Fruit fly (Drosophila melanogaster) whole organism, prepupa: ENCODE measurements around the gene CG31104.

Experiments
- Blimp-1 ChIP-seq: fragments of 200-800 bp; sonication (Bioruptor generic); optimal IDR thresholded peaks from 3 replicates; lab custom pipeline; 2017; ENCODE audit warnings: missing biosample characterization, missing genetic modification characterization, mild to moderate bottlenecking, moderate library complexity, missing genetic modification reagents
- CG10631 ChIP-seq: fragments of 200-800 bp; sonication (Bioruptor generic); optimal IDR thresholded peaks from 2 replicates; lab custom pipeline; 2016; ENCODE audit warnings: missing biosample characterization, missing genetic modification characterization
- CG10669 ChIP-seq: fragments of 200-800 bp; sonication (Bioruptor generic); optimal IDR thresholded peaks from 3 replicates; lab custom pipeline; 2018; ENCODE audit warnings: missing biosample characterization, mild to moderate bottlenecking, missing genetic modification characterization, moderate library complexity
- CG11294 ChIP-seq: fragments of 200-800 bp; sonication (Bioruptor generic); IDR thresholded peaks from 2 replicates; pipeline ENCODE4 v1.3.6; 2022; ENCODE audit warnings: missing biosample characterization, missing genetic modification characterization
- CG11762 ChIP-seq: fragments of 200-800 bp; sonication (Bioruptor generic); optimal IDR thresholded peaks from 3 replicates; lab custom pipeline; 2016; ENCODE audit warnings: missing biosample characterization, missing genetic modification characterization; ENCODE audit not compliant: insufficient read depth
- CG1621 ChIP-seq: fragments of 200-800 bp; sonication (Bioruptor generic); optimal IDR thresholded peaks from 3 replicates; lab custom pipeline; 2018; ENCODE audit warnings: missing biosample characterization, mild to moderate bottlenecking, missing genetic modification characterization
- CG16779 ChIP-seq: fragments of 200-800 bp; sonication (Bioruptor generic); optimal IDR thresholded peaks from 3 replicates; lab custom pipeline; 2017; ENCODE audit warnings: missing biosample characterization, mild to moderate bottlenecking, missing genetic modification characterization
- CG3032 ChIP-seq: fragments of 200-800 bp; optimal IDR thresholded peaks from 2 replicates; lab custom pipeline; 2019; ENCODE audit warnings: missing biosample characterization, mild to moderate bottlenecking, missing genetic modification characterization, moderate library complexity
- CG31627 ChIP-seq: fragments of 200-800 bp; sonication (Bioruptor generic); optimal IDR thresholded peaks from 3 replicates; lab custom pipeline; 2016; ENCODE audit warnings: missing biosample characterization, missing genetic modification characterization
- CG34406 ChIP-seq: fragments of 200-800 bp; sonication (Bioruptor generic); optimal IDR thresholded peaks from 3 replicates; lab custom pipeline; 2016; ENCODE audit warnings: missing biosample characterization, missing genetic modification characterization
- CG3919 ChIP-seq: fragments of 200-800 bp; sonication (Bioruptor generic); optimal IDR thresholded peaks from 3 replicates; lab custom pipeline; 2016; ENCODE audit warnings: missing biosample characterization, missing genetic modification characterization
- CG6163 ChIP-seq: fragments of 200-800 bp; sonication (Bioruptor generic); IDR thresholded peaks from 3 replicates; pipeline ENCODE4 v1.3.6; 2022; ENCODE audit warnings: missing biosample characterization, missing genetic modification characterization
- CG6276 ChIP-seq: fragments of 200-800 bp; sonication (Bioruptor generic); optimal IDR thresholded peaks from 2 replicates; lab custom pipeline; 2017; ENCODE audit warnings: missing biosample characterization, mild to moderate bottlenecking, missing genetic modification characterization
- CG6854 ChIP-seq: fragments of 200-800 bp; sonication (Bioruptor generic); optimal IDR thresholded peaks from 2 replicates; lab custom pipeline; 2017; ENCODE audit warnings: missing biosample characterization, mild to moderate bottlenecking, missing genetic modification characterization
- CG7368 ChIP-seq: fragments of 200-800 bp; sonication (Bioruptor generic); optimal IDR thresholded peaks from 3 replicates; lab custom pipeline; 2016; ENCODE audit warnings: missing biosample characterization, missing genetic modification characterization
- CG9139 ChIP-seq: fragments of 200-800 bp; sonication (Bioruptor generic); optimal IDR thresholded peaks from 3 replicates; lab custom pipeline; 2017; ENCODE audit warnings: missing biosample characterization, mild to moderate bottlenecking, missing genetic modification characterization
- Eip75B ChIP-seq: fragments of 200-800 bp; sonication (Bioruptor generic); optimal IDR thresholded peaks from 3 replicates; lab custom pipeline; 2016; ENCODE audit warnings: missing biosample characterization, missing genetic modification characterization
- Eip78C ChIP-seq: fragments of 200-800 bp; sonication (Bioruptor generic); peaks from one replicate; lab custom pipeline; 2016; ENCODE audit warnings: missing biosample characterization, missing genetic modification characterization
- Eip93F ChIP-seq: fragments of 200-800 bp; sonication (Bioruptor generic); optimal IDR thresholded peaks from 2 replicates; lab custom pipeline; 2016; ENCODE audit warnings: missing biosample characterization, mild to moderate bottlenecking, missing genetic modification characterization
- Ets21C ChIP-seq: fragments of 200-800 bp; sonication (Bioruptor generic); optimal IDR thresholded peaks from 3 replicates; lab custom pipeline; 2016; ENCODE audit warnings: missing biosample characterization, missing genetic modification characterization
- Ets96B ChIP-seq: fragments of 200-800 bp; optimal IDR thresholded peaks from 2 replicates; lab custom pipeline; 2019; ENCODE audit warnings: missing biosample characterization, mild to moderate bottlenecking, missing genetic modification characterization, moderate library complexity
- Gug ChIP-seq: fragments of 200-800 bp; sonication (Bioruptor generic); IDR thresholded peaks from 2 replicates; pipeline ENCODE4 v1.3.6; 2022; ENCODE audit warnings: missing biosample characterization, missing genetic modification characterization
- Hr39 ChIP-seq: fragments of 200-800 bp; sonication (Bioruptor generic); optimal IDR thresholded peaks from 2 replicates; lab custom pipeline; 2016; ENCODE audit warnings: missing biosample characterization, missing genetic modification characterization
- Hr4 ChIP-seq: fragments of 200-800 bp; sonication (Bioruptor generic); optimal IDR thresholded peaks from 3 replicates; lab custom pipeline; 2016; ENCODE audit warnings: missing biosample characterization, missing genetic modification characterization
- OdsH ChIP-seq: fragments of 200-800 bp; sonication (Bioruptor generic); optimal IDR thresholded peaks from 3 replicates; lab custom pipeline; 2016; ENCODE audit warnings: missing biosample characterization, missing genetic modification characterization
- Sox102F ChIP-seq: fragments of 200-800 bp; sonication (Bioruptor generic); optimal IDR thresholded peaks from 2 replicates; lab custom pipeline; 2016; ENCODE audit warnings: missing biosample characterization, mild to moderate bottlenecking, missing genetic modification characterization
- Sox14 ChIP-seq: fragments of 200-800 bp; sonication (Bioruptor generic); optimal IDR thresholded peaks from 3 replicates; lab custom pipeline; 2016; ENCODE audit warnings: missing biosample characterization, missing genetic modification characterization
- cyc ChIP-seq: fragments of 200-800 bp; sonication (Bioruptor generic); optimal IDR thresholded peaks from 3 replicates; lab custom pipeline; 2016; ENCODE audit warnings: missing biosample characterization, missing genetic modification characterization
- dsx ChIP-seq: fragments of 200-800 bp; optimal IDR thresholded peaks from 3 replicates; lab custom pipeline; 2019; ENCODE audit warnings: missing biosample characterization, mild to moderate bottlenecking, missing genetic modification characterization, moderate library complexity; ENCODE audit not compliant: poor library complexity, severe bottlenecking
- eg ChIP-seq: fragments of 200-800 bp; sonication (Bioruptor generic); IDR thresholded peaks from 3 replicates; pipeline ENCODE4 v1.3.6; 2022; ENCODE audit warnings: missing biosample characterization, missing genetic modification characterization
- esn ChIP-seq: fragments of 200-800 bp; sonication (Bioruptor generic); optimal IDR thresholded peaks from 2 replicates; lab custom pipeline; 2016; ENCODE audit warnings: missing biosample characterization, mild to moderate bottlenecking, missing genetic modification characterization, moderate library complexity
- fd59A ChIP-seq: fragments of 200-800 bp; sonication (Bioruptor generic); optimal IDR thresholded peaks from 2 replicates; lab custom pipeline; 2017; ENCODE audit warnings: missing biosample characterization, mild to moderate bottlenecking, missing genetic modification characterization, missing genetic modification reagents
- fd85E ChIP-seq: fragments of 200-800 bp; sonication (Bioruptor generic); optimal IDR thresholded peaks from 3 replicates; lab custom pipeline; 2016; ENCODE audit warnings: missing biosample characterization, missing genetic modification characterization
- fkh ChIP-seq: fragments of 200-800 bp; sonication (Bioruptor generic); optimal IDR thresholded peaks from 3 replicates; lab custom pipeline; 2017; ENCODE audit warnings: missing biosample characterization, mild to moderate bottlenecking, missing genetic modification characterization, moderate library complexity
- lz ChIP-seq: fragments of 200-800 bp; sonication (Bioruptor generic); optimal IDR thresholded peaks from 3 replicates; lab custom pipeline; 2016; ENCODE audit warnings: missing biosample characterization, missing genetic modification characterization
- net ChIP-seq: fragments of 200-800 bp; sonication (Bioruptor generic); optimal IDR thresholded peaks from 3 replicates; lab custom pipeline; 2016; ENCODE audit warnings: missing biosample characterization, missing genetic modification characterization
- salr ChIP-seq, 2 experiments: fragments of 200-800 bp; sonication (Bioruptor generic); optimal IDR thresholded peaks; 3 replicates each; lab custom pipeline; 2016 to 2018; ENCODE audit warnings: missing biosample characterization in 2 of 2, missing genetic modification characterization in 2 of 2, mild to moderate bottlenecking in 1 of 2
- spab ChIP-seq: fragments of 200-800 bp; sonication (Bioruptor generic); optimal IDR thresholded peaks from 2 replicates; lab custom pipeline; 2017; ENCODE audit warnings: missing biosample characterization, mild to moderate bottlenecking, missing genetic modification characterization, missing genetic modification reagents
- ss ChIP-seq, 2 experiments: fragments of 200-800 bp; sonication (Bioruptor generic); optimal IDR thresholded peaks; 2 replicates in 1 of 2; 3 replicates in 1 of 2; lab custom pipeline; 2017 to 2018; ENCODE audit warnings: mild to moderate bottlenecking in 2 of 2, missing biosample characterization in 2 of 2, missing genetic modification characterization in 2 of 2, moderate library complexity in 1 of 2
- svp ChIP-seq: fragments of 200-800 bp; sonication (Bioruptor generic); peaks from one replicate; lab custom pipeline; 2016; ENCODE audit warnings: missing biosample characterization, missing genetic modification characterization
- topi ChIP-seq: fragments of 200-800 bp; sonication (Bioruptor generic); optimal IDR thresholded peaks from 3 replicates; lab custom pipeline; 2016; ENCODE audit warnings: missing biosample characterization, missing genetic modification characterization
- vri ChIP-seq: fragments of 200-800 bp; sonication (Bioruptor generic); optimal IDR thresholded peaks from 3 replicates; lab custom pipeline; 2016; ENCODE audit warnings: missing biosample characterization, mild to moderate bottlenecking, missing genetic modification characterization

CG31104 gene

DNA sequence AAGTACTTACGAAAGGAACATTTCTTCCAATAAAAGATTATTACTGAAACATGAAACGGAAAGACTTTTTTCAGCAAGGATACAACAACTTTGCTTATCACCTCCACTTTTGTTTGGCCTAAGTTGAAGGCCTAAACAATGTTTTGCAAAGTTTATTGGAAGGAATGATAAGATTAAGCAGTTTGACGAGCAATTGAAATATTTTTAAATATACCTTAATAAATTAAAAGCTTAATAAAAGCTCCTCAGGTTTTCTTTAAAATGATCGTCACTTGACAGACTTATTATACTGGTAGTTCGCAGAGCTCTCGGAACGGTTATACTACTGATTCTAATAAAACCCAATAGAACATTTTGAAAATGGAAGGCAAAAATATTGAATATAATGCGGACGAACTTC lies at the start of gene CG31104:
Gene CG31104, plus strand, starts transcription at position 301 of the 400 bp plus-strand sequence.
- TF ChIP-seq net (GFP tag; lab: Kevin White, UChicago) (no peak), OdsH (no peak)

DNA sequence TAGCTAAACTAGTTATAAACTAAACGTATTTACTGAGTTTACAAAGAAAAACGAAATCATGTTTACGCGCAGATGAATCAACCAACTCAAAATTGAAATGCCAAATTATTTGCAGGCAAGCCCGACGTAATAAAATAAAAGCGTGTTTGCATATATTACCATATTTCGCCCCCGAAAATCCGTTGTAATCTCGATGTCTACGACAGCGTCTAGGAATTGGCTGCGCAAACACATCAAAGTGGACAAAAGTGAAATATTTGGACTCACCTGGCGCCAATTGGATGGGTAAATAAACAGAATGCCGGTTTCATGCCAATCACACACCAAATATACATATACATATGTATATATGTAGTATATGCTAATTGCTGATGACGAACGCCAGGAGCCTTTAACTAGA lies 49.2 kb upstream of the CG31104 start:
- TF ChIP-seq CG10631 (GFP tag; lab: Kevin White, UChicago) (no peak), Eip78C (GFP tag; lab: Kevin White, UChicago) (peak; percentile 16), fkh (GFP tag; lab: Kevin White, UChicago) (peak; percentile 56)

DNA sequence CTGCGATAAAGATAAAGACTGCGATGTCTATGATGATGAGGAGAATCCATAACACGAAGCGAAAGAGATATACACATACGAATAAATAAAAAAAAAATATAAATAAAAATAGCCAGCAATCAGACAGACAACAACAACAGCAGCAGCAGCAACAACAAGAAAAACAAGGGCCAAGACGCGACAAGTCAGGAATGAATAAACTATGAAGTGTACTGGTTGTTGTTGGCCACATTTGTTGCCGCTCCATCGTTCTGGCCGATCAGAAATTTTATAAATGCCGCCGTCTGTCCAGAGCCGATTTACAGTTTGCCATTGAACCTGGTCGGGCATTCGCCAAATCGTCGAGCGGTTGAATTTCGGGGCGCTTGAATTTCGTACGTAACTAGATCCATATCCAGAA lies 48.0 kb upstream of the CG31104 start, which contains the start of gene Jhbp7:
Gene Jhbp7, plus strand, starts transcription at position 301 of the 400 bp plus-strand sequence.
- TF ChIP-seq ss (GFP tag; optimal IDR thresholded peaks at IDR 0.05; lab: Kevin White, UChicago), result peak in 1 of 2 experiments; percentile 0
- TF ChIP-seq Sox14 (GFP tag; lab: Kevin White, UChicago), result no peak
- no peak for TF ChIP-seq CG16779
- TF ChIP-seq dsx (GFP tag; lab: Kevin White, UChicago), result peak; percentile 8

dm6 chr3R:25238771-25239700 lies 46.2 kb upstream of the CG31104 start:
- peak; percentile 56 for TF ChIP-seq dsx (GFP tag; lab: Kevin White, UChicago)
- no peak for TF ChIP-seq CG9139 (GFP tag; lab: Kevin White, UChicago)
- TF ChIP-seq svp (GFP tag; lab: Kevin White, UChicago), result no peak
- TF ChIP-seq net (GFP tag; lab: Kevin White, UChicago), result no peak
- no peak for TF ChIP-seq Sox102F
- TF ChIP-seq CG16779, result no peak
- TF ChIP-seq eg (GFP tag; lab: Robert Waterston, UW), result no peak
- TF ChIP-seq Gug (GFP tag; lab: Robert Waterston, UW), result no peak
- TF ChIP-seq CG6276 (GFP tag; lab: Kevin White, UChicago), result no peak
- no peak for TF ChIP-seq CG34406 (GFP tag; lab: Kevin White, UChicago)
- TF ChIP-seq OdsH, result no peak
- TF ChIP-seq esn (GFP tag; lab: Kevin White, UChicago), result no peak
- TF ChIP-seq Ets21C (GFP tag; lab: Kevin White, UChicago), result no peak
- TF ChIP-seq Hr4 (GFP tag; lab: Kevin White, UChicago), result no peak
- TF ChIP-seq CG3032 (tag; lab: Kevin White, UChicago), result peak; percentile 42
- TF ChIP-seq CG10669, result peak; percentile 31
- TF ChIP-seq fd85E, result no peak
- peak; percentile 28 to 32 for TF ChIP-seq ss (GFP tag; optimal IDR thresholded peaks at IDR 0.05; lab: Kevin White, UChicago)
- TF ChIP-seq Hr39 (GFP tag; lab: Kevin White, UChicago), result no peak
- no peak for TF ChIP-seq Eip93F
- no peak for TF ChIP-seq topi
- no peak for TF ChIP-seq CG11294 (GFP tag; lab: Robert Waterston, UW)
- no peak for TF ChIP-seq Blimp-1 (GFP tag; lab: Kevin White, UChicago)
- peak; percentile 78 for TF ChIP-seq Eip78C (GFP tag; lab: Kevin White, UChicago)
- no peak for TF ChIP-seq fkh (GFP tag; lab: Kevin White, UChicago)
- TF ChIP-seq CG31627, result no peak
- TF ChIP-seq CG6854 (GFP tag; lab: Kevin White, UChicago), result no peak
- peak; percentile 22 for TF ChIP-seq spab (GFP tag; lab: Kevin White, UChicago)
- no peak for TF ChIP-seq cyc
- TF ChIP-seq Eip75B (GFP tag; lab: Kevin White, UChicago), result peak; percentile 31
- peak; percentile 6 for TF ChIP-seq CG3919 (GFP tag; lab: Kevin White, UChicago)
- TF ChIP-seq CG1621 (tag; lab: Kevin White, UChicago), result peak; percentile 45
- TF ChIP-seq CG7368 (GFP tag; lab: Kevin White, UChicago), result no peak
- TF ChIP-seq Ets96B (tag; lab: Kevin White, UChicago), result peak; percentile 39
- no peak for TF ChIP-seq salr (GFP tag; optimal IDR thresholded peaks at IDR 0.05; lab: Kevin White, UChicago)
- TF ChIP-seq CG11762, result no peak
- TF ChIP-seq lz (GFP tag; lab: Kevin White, UChicago), result no peak
- no peak for TF ChIP-seq vri
- no peak for TF ChIP-seq CG10631 (GFP tag; lab: Kevin White, UChicago)
- no peak for TF ChIP-seq CG6163 (GFP tag; lab: Robert Waterston, UW)
- no peak for TF ChIP-seq fd59A
